Worm (Caenorhabditis elegans): ENCODE data around the gene arrd-1.
A peak's percentile ranks its signal among the peaks of the same experiment; 100 is the strongest.

arrd-1 gene

ce11 chrII:627913-628312 lies 608 bp downstream of the arrd-1 start:
- TF ChIP-seq ztf-22 (GFP tag; optimal IDR thresholded peaks at IDR 0.05) (no peak), aptf-2 (GFP tag; conservative IDR thresholded peaks at IDR 0.05) (no peak), lag-1 (GFP tag; IDR thresholded peaks at IDR 0.05) (no peak), dpff-1 (tag; optimal IDR thresholded peaks at IDR 0.05) (no peak), F55B11.4 (tag; optimal IDR thresholded peaks at IDR 0.05; ENCODE audit: borderline replicate concordance, insufficient read depth) (no peak)

- TF ChIP-seq Y53F4B.3 (GFP tag; IDR thresholded peaks at IDR 0.05) (peak; percentile 96; the same call in 1 of the 2 replicates), egrh-3 (GFP tag; IDR thresholded peaks at IDR 0.05) (peak; percentile 91)
Observed at ce11 chrII:629454-629853, 2.1 kb downstream of the arrd-1 start.

ce11 chrII:632545-632944 lies 5.2 kb downstream of the arrd-1 start:
- TF ChIP-seq egrh-3 (GFP tag; IDR thresholded peaks at IDR 0.05) (peak; percentile 29; the same call in 1 of the 2 replicates), hsf-1 (GFP tag; IDR thresholded peaks at IDR 0.05) (peak; percentile 98), madf-6 (GFP tag; IDR thresholded peaks at IDR 0.05) (peak; percentile 57; the same call in 1 of the 2 replicates), madf-3 (GFP tag; IDR thresholded peaks at IDR 0.05) (0 out of 2 replicates have a peak, but pooled peaks have one; percentile 71), rcor-1 (GFP tag; IDR thresholded peaks at IDR 0.05) (peak; percentile 59; the same call in 1 of the 2 replicates), Y56A3A.18 (GFP tag; IDR thresholded peaks at IDR 0.05) (0 out of 2 replicates have a peak, but pooled peaks have one; percentile 26), dox-1 (GFP tag; IDR thresholded peaks at IDR 0.05) (peak; percentile 87), ceh-40 (GFP tag; IDR thresholded peaks at IDR 0.05) (peak; percentile 72; the same call in 1 of the 2 replicates)

ce11 chrII:633144-633543 lies 5.8 kb downstream of the arrd-1 start:
- TF ChIP-seq F33H1.4 (GFP tag; IDR thresholded peaks at IDR 0.05) = 0 out of 2 replicates have a peak, but pooled peaks have one; percentile 5
- TF ChIP-seq aptf-2 (GFP tag; conservative IDR thresholded peaks at IDR 0.05) = 0 out of 2 replicates have a peak, but pooled peaks have one; percentile 5
- peak; percentile 62; the same call in 1 of the 2 replicates for TF ChIP-seq egrh-3 (GFP tag; IDR thresholded peaks at IDR 0.05)

ce11 chrII:633984-634383 lies 6.7 kb downstream of the arrd-1 start, which contains the start of gene T04B8.1:
TSS of gene T04B8.1 (plus strand) at chrII:634284.
- no peak for TF ChIP-seq F39B2.1 (GFP tag; IDR thresholded peaks at IDR 0.05)

- TF ChIP-seq ceh-100 (GFP tag; IDR thresholded peaks at IDR 0.05) (no peak), egl-18 (GFP tag; IDR thresholded peaks at IDR 0.05) (no peak), F49E8.2 (tag; optimal IDR thresholded peaks at IDR 0.05; ENCODE audit: insufficient read depth) (no peak)
Observed at ce11 chrII:639467-639866, 12.2 kb downstream of the arrd-1 start, which contains the start of gene K07E8.6. TSS of gene K07E8.6 (minus strand) at chrII:639567.

- TF ChIP-seq T07F8.4 (tag; optimal IDR thresholded peaks at IDR 0.05) = no peak
Observed at ce11 chrII:643733-644132, 16.4 kb downstream of the arrd-1 start.

ce11 chrII:650321-651005 lies 23.2 kb downstream of the arrd-1 start, which contains the start of the genes K07E8.7 and frpr-14:
TSS of gene K07E8.7 (minus strand) at chrII:650367.
TSS of gene frpr-14 (plus strand) at chrII:650955.
- TF ChIP-seq ztf-18 (tag; optimal IDR thresholded peaks at IDR 0.05) (peak; percentile 92), F23B12.7 (tag; optimal IDR thresholded peaks at IDR 0.05; ENCODE audit: insufficient read depth) (peak; percentile 33), nhr-120 (GFP tag; IDR thresholded peaks at IDR 0.05) (no peak), rpc-1 (optimal IDR thresholded peaks at IDR 0.05) (no peak), rpc-1 (tag; optimal IDR thresholded peaks at IDR 0.05) (no peak), mel-28 (tag; optimal IDR thresholded peaks at IDR 0.05; ENCODE audit: borderline replicate concordance) (no peak), dpl-1 (GFP tag; optimal IDR thresholded peaks at IDR 0.05) (no peak), Y95B8A.8 (GFP tag; IDR thresholded peaks at IDR 0.05) (no peak), F10E7.11 (tag; optimal IDR thresholded peaks at IDR 0.05) (no peak), Y79H2A.3 (GFP tag; conservative IDR thresholded peaks at IDR 0.05) (no peak), nhr-80 (tag; optimal IDR thresholded peaks at IDR 0.05) (no peak), egl-18 (GFP tag; IDR thresholded peaks at IDR 0.05) (no peak), efl-1 (GFP tag; optimal IDR thresholded peaks at IDR 0.05) (no peak), F22D6.2 (tag; optimal IDR thresholded peaks at IDR 0.05) (no peak), hmg-1.2 (GFP tag; IDR thresholded peaks at IDR 0.05) (0 out of 2 replicates have a peak, but pooled peaks have one; percentile 18), lin-35 (GFP tag; optimal IDR thresholded peaks at IDR 0.05) (no peak)
